Fruit fly (Drosophila melanogaster) whole organism, embryonic: ENCODE measurements around the gene TwdlK.

Experiments used
- Abd-B ChIP-seq: fragments of 200-800 bp; sonication (Bioruptor generic); optimal IDR thresholded peaks from 2 replicates; lab custom pipeline; 2018; ENCODE audit warnings: missing biosample characterization, mild to moderate bottlenecking, missing genetic modification characterization, moderate library complexity
- Aef1 ChIP-seq: fragments of 200-800 bp; sonication (Bioruptor generic); IDR thresholded peaks from 3 replicates; pipeline ENCODE4 v1.3.6; 2022; ENCODE audit warnings: missing biosample characterization, missing genetic modification characterization
- Asciz ChIP-seq: fragments of 200-800 bp; sonication (Bioruptor generic); optimal IDR thresholded peaks from 2 replicates; lab custom pipeline; 2017; ENCODE audit warnings: missing biosample characterization, mild to moderate bottlenecking, missing genetic modification characterization, missing genetic modification reagents
- Awh ChIP-seq: fragments of 200-800 bp; sonication (Bioruptor generic); IDR thresholded peaks from 2 replicates; pipeline ENCODE4, ENCODE4 v1.3.6; 2022; ENCODE audit warnings: missing biosample characterization, missing genetic modification characterization
- CG11504 ChIP-seq: fragments of 200-800 bp; sonication (Bioruptor generic); optimal IDR thresholded peaks from 3 replicates; lab custom pipeline; 2019; ENCODE audit warnings: missing biosample characterization, mild to moderate bottlenecking, missing genetic modification characterization, moderate library complexity
- CG12155 ChIP-seq: fragments of 200-800 bp; sonication (Bioruptor generic); optimal IDR thresholded peaks from 3 replicates; lab custom pipeline; 2016; ENCODE audit warnings: missing biosample characterization, missing genetic modification characterization
- CG12769 ChIP-seq: fragments of 200-800 bp; sonication (Bioruptor generic); optimal IDR thresholded peaks from 2 replicates; lab custom pipeline; 2019; ENCODE audit warnings: missing biosample characterization, mild to moderate bottlenecking, missing genetic modification characterization, moderate library complexity
- CG13296 ChIP-seq: fragments of 200-800 bp; sonication (Bioruptor generic); optimal IDR thresholded peaks from 3 replicates; lab custom pipeline; 2018; ENCODE audit warnings: missing biosample characterization, mild to moderate bottlenecking, missing genetic modification characterization
- CG13894 ChIP-seq: fragments of 200-800 bp; sonication (Bioruptor generic); optimal IDR thresholded peaks from 3 replicates; lab custom pipeline; 2018; ENCODE audit warnings: missing biosample characterization, mild to moderate bottlenecking, missing genetic modification characterization, moderate library complexity
- CG1792 ChIP-seq: fragments of 200-800 bp; sonication (Bioruptor generic); optimal IDR thresholded peaks from 2 replicates; lab custom pipeline; 2016; ENCODE audit warnings: missing biosample characterization, missing genetic modification characterization
- CG18599 ChIP-seq: fragments of 200-800 bp; sonication (Bioruptor generic); optimal IDR thresholded peaks from 3 replicates; lab custom pipeline; 2017; ENCODE audit warnings: missing biosample characterization, missing genetic modification characterization, mild to moderate bottlenecking, moderate library complexity, missing genetic modification reagents
- CG2712 ChIP-seq: fragments of 200-800 bp; optimal IDR thresholded peaks from 3 replicates; lab custom pipeline; 2019; ENCODE audit warnings: missing biosample characterization, mild to moderate bottlenecking, missing genetic modification characterization, moderate library complexity
- CG3281 ChIP-seq: fragments of 200-800 bp; sonication (Bioruptor generic); optimal IDR thresholded peaks from 3 replicates; lab custom pipeline; 2017; ENCODE audit warnings: missing biosample characterization, mild to moderate bottlenecking, missing genetic modification characterization
- CG4854 ChIP-seq: fragments of 200-800 bp; sonication (Bioruptor generic); optimal IDR thresholded peaks from 2 replicates; lab custom pipeline; 2016; ENCODE audit warnings: missing biosample characterization, missing genetic modification characterization, inconsistent platforms
- CG6813 ChIP-seq: fragments of 200-800 bp; sonication (Bioruptor generic); optimal IDR thresholded peaks from 2 replicates; lab custom pipeline; 2017; ENCODE audit warnings: missing biosample characterization, missing genetic modification characterization, mild to moderate bottlenecking, moderate library complexity, missing genetic modification reagents
- CG7786 ChIP-seq: fragments of 200-800 bp; sonication (Bioruptor generic); optimal IDR thresholded peaks from 2 replicates; lab custom pipeline; 2016; ENCODE audit warnings: missing biosample characterization, missing genetic modification characterization
- Dbx ChIP-seq: fragments of 200-800 bp; sonication (Bioruptor generic); IDR thresholded peaks from 3 replicates; pipeline ENCODE4 v1.3.6; 2022; ENCODE audit warnings: missing biosample characterization, missing genetic modification characterization
- H2.0 ChIP-seq: fragments of 200-800 bp; sonication (Bioruptor generic); IDR thresholded peaks from 2 replicates; pipeline ENCODE4 v1.3.6; 2022; ENCODE audit warnings: missing biosample characterization, missing genetic modification characterization
- HHEX ChIP-seq: fragments of 200-800 bp; sonication (Bioruptor generic); optimal IDR thresholded peaks from 3 replicates; lab custom pipeline; 2017; ENCODE audit warnings: missing biosample characterization, mild to moderate bottlenecking, missing genetic modification characterization, missing genetic modification reagents
- Hand ChIP-seq: fragments of 200-800 bp; sonication (Bioruptor generic); optimal IDR thresholded peaks from 2 replicates; lab custom pipeline; 2017; ENCODE audit warnings: mild to moderate bottlenecking, missing biosample characterization, missing genetic modification reagents, missing genetic modification characterization
- Hr51 ChIP-seq, 2 experiments: fragments of 200-800 bp; sonication (Bioruptor generic); optimal IDR thresholded peaks; 2 replicates in 1 of 2; 3 replicates in 1 of 2; lab custom pipeline; 2016 to 2018; ENCODE audit warnings: missing biosample characterization in 2 of 2, missing genetic modification characterization in 2 of 2, mild to moderate bottlenecking in 1 of 2, moderate library complexity in 1 of 2
- Nf-YC ChIP-seq: fragments of 200-800 bp; optimal IDR thresholded peaks from 3 replicates; lab custom pipeline; 2019; ENCODE audit warnings: missing biosample characterization, mild to moderate bottlenecking, missing genetic modification characterization, moderate library complexity
- Rx ChIP-seq: fragments of 200-800 bp; sonication (Bioruptor generic); IDR thresholded peaks from 2 replicates; pipeline ENCODE4 v1.3.6; 2022; ENCODE audit warnings: missing biosample characterization, missing genetic modification characterization
- TFAM ChIP-seq: fragments of 200-800 bp; sonication (Bioruptor generic); optimal IDR thresholded peaks from 2 replicates; lab custom pipeline; 2017; ENCODE audit warnings: missing biosample characterization, missing genetic modification characterization, inconsistent platforms
- Trl ChIP-seq, 3 experiments: fragments of >200 bp in 2 of 3; fragments of 200-800 bp in 1 of 3; sonication (Bioruptor generic) in 1 of 3; optimal IDR thresholded peaks; 2 replicates in 1 of 3; 3 replicates in 2 of 3; lab custom pipeline; 2016 to 2017; ENCODE audit warnings: missing biosample characterization in 1 of 3, missing genetic modification characterization in 1 of 3
- abd-A ChIP-seq: fragments of 200-800 bp; sonication (Bioruptor generic); optimal IDR thresholded peaks from 3 replicates; lab custom pipeline; 2019; ENCODE audit warnings: missing biosample characterization, mild to moderate bottlenecking, missing genetic modification characterization, moderate library complexity
- cad ChIP-seq: fragments of >200 bp; optimal IDR thresholded peaks from 2 replicates; lab custom pipeline; 2017; ENCODE audit warnings: missing biosample characterization, missing genetic modification characterization
- chinmo ChIP-seq: fragments of 200-800 bp; sonication (Bioruptor generic); IDR thresholded peaks from 4 replicates; pipeline ENCODE4 v1.3.6; 2022; ENCODE audit warnings: missing biosample characterization, missing genetic modification characterization; ENCODE audit not compliant: partially characterized antibody
- dmrt99B ChIP-seq: fragments of 200-800 bp; sonication (Bioruptor generic); optimal IDR thresholded peaks from 2 replicates; lab custom pipeline; 2018; ENCODE audit warnings: missing biosample characterization, mild to moderate bottlenecking, missing genetic modification characterization, moderate library complexity
- grau ChIP-seq: fragments of 200-800 bp; optimal IDR thresholded peaks from 3 replicates; lab custom pipeline; 2019; ENCODE audit warnings: missing biosample characterization, mild to moderate bottlenecking, missing genetic modification characterization, moderate library complexity
- gsb-n ChIP-seq: fragments of 200-800 bp; sonication (Bioruptor generic); optimal IDR thresholded peaks from 3 replicates; lab custom pipeline; 2018; ENCODE audit warnings: missing biosample characterization, mild to moderate bottlenecking, missing genetic modification characterization
- hkb ChIP-seq, 2 experiments: fragments of 200-800 bp in 1 of 2; fragments of >200 bp in 1 of 2; sonication (Bioruptor generic) in 1 of 2; IDR thresholded peaks in 1 of 2; optimal IDR thresholded peaks in 1 of 2; 2 replicates each; pipeline versions ENCODE4 v1.3.6 to Lab custom; 2017 to 2022; ENCODE audit warnings: missing biosample characterization in 1 of 2, missing genetic modification characterization in 1 of 2
- jumu ChIP-seq: fragments of 200-800 bp; sonication (Bioruptor generic); optimal IDR thresholded peaks from 3 replicates; lab custom pipeline; 2016; ENCODE audit warnings: missing biosample characterization, missing genetic modification characterization
- nerfin-2 ChIP-seq: fragments of 200-800 bp; sonication (Bioruptor generic); IDR thresholded peaks from 2 replicates; pipeline ENCODE4 v1.3.6; 2022; ENCODE audit warnings: missing biosample characterization, missing genetic modification characterization; ENCODE audit not compliant: partially characterized antibody
- oc ChIP-seq: fragments of 200-800 bp; sonication (Bioruptor generic); optimal IDR thresholded peaks from 2 replicates; lab custom pipeline; 2018; ENCODE audit warnings: missing biosample characterization, mild to moderate bottlenecking, missing genetic modification characterization, moderate library complexity
- pzg ChIP-seq: fragments of 200-800 bp; sonication (Bioruptor generic); optimal IDR thresholded peaks from 3 replicates; lab custom pipeline; 2018; ENCODE audit warnings: missing biosample characterization, mild to moderate bottlenecking, missing genetic modification characterization, moderate library complexity
- run ChIP-seq: fragments of 200-800 bp; sonication (Bioruptor generic); optimal IDR thresholded peaks from 3 replicates; lab custom pipeline; 2018; ENCODE audit warnings: missing biosample characterization, mild to moderate bottlenecking, missing genetic modification characterization
- salm ChIP-seq: fragments of 200-800 bp; sonication (Bioruptor generic); optimal IDR thresholded peaks from 2 replicates; lab custom pipeline; 2018; ENCODE audit warnings: missing biosample characterization, mild to moderate bottlenecking, missing genetic modification characterization
- sd ChIP-seq: fragments of 200-800 bp; sonication (Bioruptor generic); optimal IDR thresholded peaks from 3 replicates; lab custom pipeline; 2018; ENCODE audit warnings: missing biosample characterization, mild to moderate bottlenecking, missing genetic modification characterization, moderate library complexity
- sens ChIP-seq: fragments of 200-800 bp; sonication (Bioruptor generic); peaks from one replicate; lab custom pipeline; 2016; ENCODE audit warnings: missing biosample characterization, missing genetic modification characterization
- sqz ChIP-seq: fragments of 200-800 bp; sonication (Bioruptor generic); optimal IDR thresholded peaks from 3 replicates; lab custom pipeline; 2018; ENCODE audit warnings: missing biosample characterization, mild to moderate bottlenecking, missing genetic modification characterization
- vvl ChIP-seq: fragments of 200-800 bp; sonication (Bioruptor generic); IDR thresholded peaks from 2 replicates; pipeline ENCODE4 v1.3.6; 2022; ENCODE audit warnings: missing biosample characterization, missing genetic modification characterization

TwdlK gene

dm6 chr3R:26671525-26672132, 43.1 kb upstream of the TwdlK start (continued):
- peak; percentile 27 for TF ChIP-seq Hand
- peak; percentile 37 for TF ChIP-seq dmrt99B (tag; lab: Kevin White, UChicago)
- TF ChIP-seq Dbx (GFP tag; lab: Robert Waterston, UW) = 0 out of 3 replicates have a peak, but pooled peaks have one; percentile 30
- peak in 1 of 2 experiments; percentile 26 for TF ChIP-seq Hr51 (GFP tag; optimal IDR thresholded peaks at IDR 0.05; lab: Kevin White, UChicago)
- TF ChIP-seq CG18599 (GFP tag; lab: Kevin White, UChicago) = peak; percentile 73
- peak; percentile 48 for TF ChIP-seq CG11504
- peak; percentile 12 for TF ChIP-seq HHEX
- no peak for TF ChIP-seq Nf-YC (tag; lab: Kevin White, UChicago)
- peak; percentile 68 for TF ChIP-seq sens

- no peak for TF ChIP-seq Aef1 (GFP tag; lab: Robert Waterston, UW)
- TF ChIP-seq TFAM (GFP tag; lab: Kevin White, UChicago) = no peak
- TF ChIP-seq CG13894 (tag; lab: Kevin White, UChicago) = peak; percentile 80
- no peak for TF ChIP-seq CG1792 (GFP tag; lab: Kevin White, UChicago)
- no peak for TF ChIP-seq Trl (optimal IDR thresholded peaks at IDR 0.05; lab: Kevin White, UChicago)
- TF ChIP-seq Trl (GFP tag; optimal IDR thresholded peaks at IDR 0.05; lab: Kevin White, UChicago) = no peak
- no peak for TF ChIP-seq nerfin-2 (GFP tag; lab: Robert Waterston, UW)
- TF ChIP-seq Asciz (GFP tag; lab: Kevin White, UChicago) = no peak
- no peak for TF ChIP-seq pzg (GFP tag; lab: Kevin White, UChicago)
- no peak for TF ChIP-seq CG3281 (GFP tag; lab: Kevin White, UChicago)
- no peak for TF ChIP-seq hkb (optimal IDR thresholded peaks at IDR 0.05; lab: Kevin White, UChicago)
- TF ChIP-seq hkb (GFP tag; IDR thresholded peaks at IDR 0.05; lab: Robert Waterston, UW) = no peak
- no peak for TF ChIP-seq CG2712
- TF ChIP-seq CG18599 (GFP tag; lab: Kevin White, UChicago) = no peak
- peak; percentile 57 for TF ChIP-seq abd-A (tag; lab: Kevin White, UChicago)
Observed at dm6 chr3R:26670277-26670676, 41.8 kb upstream of the TwdlK start.

- TF ChIP-seq Awh (GFP tag; lab: Robert Waterston, UW) = peak; percentile 64
- TF ChIP-seq CG7786 = no peak
Observed at dm6 chr3R:26656140-26656539, 27.6 kb upstream of the TwdlK start, which contains the start of gene Tb. Tb (plus strand) TSS chr3R:26656440.

- TF ChIP-seq jumu (GFP tag; lab: Kevin White, UChicago) = no peak
- TF ChIP-seq gsb-n (tag; lab: Kevin White, UChicago) = peak; percentile 44
- peak; percentile 96 for TF ChIP-seq run (tag; lab: Kevin White, UChicago)
- TF ChIP-seq Awh (GFP tag; lab: Robert Waterston, UW) = peak; percentile 41; the same call in 1 of the 2 replicates
- TF ChIP-seq sqz (GFP tag; lab: Kevin White, UChicago) = peak; percentile 30
- TF ChIP-seq sd (tag; lab: Kevin White, UChicago) = peak; percentile 96
- TF ChIP-seq salm (tag; lab: Kevin White, UChicago) = peak; percentile 70
- peak; percentile 74 for TF ChIP-seq cad (GFP tag; lab: Kevin White, UChicago)
- TF ChIP-seq CG13296 (GFP tag; lab: Kevin White, UChicago) = no peak
- TF ChIP-seq CG6813 = no peak
- TF ChIP-seq H2.0 = 0 out of 2 replicates have a peak, but pooled peaks have one; percentile 10
- no peak for TF ChIP-seq CG4854
- TF ChIP-seq abd-A (tag; lab: Kevin White, UChicago) = peak; percentile 99
- TF ChIP-seq CG12155 (GFP tag; lab: Kevin White, UChicago) = no peak
- no peak for TF ChIP-seq Rx (GFP tag; lab: Robert Waterston, UW)
- peak; percentile 88; the same call in 3 of the 4 replicates for TF ChIP-seq chinmo (GFP tag; lab: Robert Waterston, UW)
- peak; percentile 87 for TF ChIP-seq CG12769 (tag; lab: Kevin White, UChicago)
- peak; percentile 7 for TF ChIP-seq Abd-B (GFP tag; lab: Kevin White, UChicago)
- TF ChIP-seq vvl (GFP tag; lab: Robert Waterston, UW) = peak; percentile 86
- peak; percentile 74 for TF ChIP-seq grau (tag; lab: Kevin White, UChicago)
- peak; percentile 89 for TF ChIP-seq oc (tag; lab: Kevin White, UChicago)
Observed at dm6 chr3R:26655416-26655945, 27.0 kb upstream of the TwdlK start.
